Fruit fly (Drosophila melanogaster): Measurements from ENCODE around the gene CG12986.
A peak's percentile ranks its signal among the peaks of the same experiment; 100 is the strongest.

CG12986 gene

DNA sequence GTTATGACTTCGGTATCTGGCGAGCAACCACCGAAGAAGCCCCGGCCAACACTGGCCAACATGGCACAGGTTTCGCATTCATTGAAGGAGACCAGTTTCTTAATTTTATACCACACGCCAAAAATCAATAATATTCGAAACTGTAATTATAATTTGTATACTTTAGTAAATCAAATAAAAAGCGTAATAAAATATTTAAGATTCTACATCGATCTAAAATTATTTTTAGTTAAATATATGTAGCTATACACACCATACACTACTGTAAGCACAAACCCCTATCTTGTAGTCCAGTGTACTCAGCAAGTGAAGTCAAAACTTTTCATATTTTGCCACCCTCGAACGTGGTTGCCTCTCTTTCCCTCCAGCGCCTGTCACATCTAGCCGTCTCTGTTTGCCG, 37.4 kb downstream of the CG12986 start (continued):
- TF ChIP-seq CG6689 (GFP tag; IDR thresholded peaks at IDR 0.05) = peak; percentile 60
- TF ChIP-seq CG9817 (tag; optimal IDR thresholded peaks at IDR 0.05) = no peak
- peak; percentile 11 for TF ChIP-seq CG12299 (tag; optimal IDR thresholded peaks at IDR 0.05)
- TF ChIP-seq CG18764 (GFP tag; optimal IDR thresholded peaks at IDR 0.05) = no peak
- TF ChIP-seq CG8944 (GFP tag; optimal IDR thresholded peaks at IDR 0.05) = no peak
- TF ChIP-seq CG13624 (GFP tag; optimal IDR thresholded peaks at IDR 0.05) = no peak
- TF ChIP-seq CG34376 (GFP tag; optimal IDR thresholded peaks at IDR 0.05) = no peak
- no peak for TF ChIP-seq E2f1 (GFP tag; IDR thresholded peaks at IDR 0.05)
- TF ChIP-seq bowl (GFP tag; IDR thresholded peaks at IDR 0.05) = no peak
- peak; percentile 56 for TF ChIP-seq Oli (tag; optimal IDR thresholded peaks at IDR 0.05)
- TF ChIP-seq sc (optimal IDR thresholded peaks at IDR 0.05) = no peak
- TF ChIP-seq sc (GFP tag; optimal IDR thresholded peaks at IDR 0.05) = peak; percentile 29
- TF ChIP-seq CG14050 (GFP tag; IDR thresholded peaks at IDR 0.05) = no peak
- TF ChIP-seq CG2875 (GFP tag; optimal IDR thresholded peaks at IDR 0.05) = peak; percentile 32
- no peak for TF ChIP-seq klu (GFP tag; IDR thresholded peaks at IDR 0.05)
- no peak for TF ChIP-seq CG15479 (GFP tag; optimal IDR thresholded peaks at IDR 0.05)
- TF ChIP-seq croc (GFP tag; conservative IDR thresholded peaks at IDR 0.05) = no peak; the same call in 2 of the 3 replicates
- peak; percentile 53 for TF ChIP-seq grau (tag; optimal IDR thresholded peaks at IDR 0.05)
- TF ChIP-seq da (GFP tag; optimal IDR thresholded peaks at IDR 0.05) = no peak
- no peak for TF ChIP-seq CG5953 (GFP tag; IDR thresholded peaks at IDR 0.05)
- peak; percentile 40 for TF ChIP-seq oc (tag; optimal IDR thresholded peaks at IDR 0.05)
- TF ChIP-seq Hsf (GFP tag; optimal IDR thresholded peaks at IDR 0.05) = no peak
- TF ChIP-seq mirr (GFP tag; optimal IDR thresholded peaks at IDR 0.05) = no peak
- TF ChIP-seq gfzf (GFP tag; optimal IDR thresholded peaks at IDR 0.05) = no peak
- peak; percentile 37 for TF ChIP-seq Med (GFP tag)
- no peak for TF ChIP-seq al (GFP tag; IDR thresholded peaks at IDR 0.05)
- no peak for TF ChIP-seq Gsc (GFP tag; IDR thresholded peaks at IDR 0.05)
- no peak for TF ChIP-seq vnd (GFP tag; IDR thresholded peaks at IDR 0.05; ENCODE audit: partially characterized antibody)
- TF ChIP-seq CG7271 (tag; optimal IDR thresholded peaks at IDR 0.05) = no peak
- no peak for TF ChIP-seq CG6813 (GFP tag; optimal IDR thresholded peaks at IDR 0.05)
- TF ChIP-seq E2f2 (GFP tag; IDR thresholded peaks at IDR 0.05) = no peak
- TF ChIP-seq D19B (GFP tag; optimal IDR thresholded peaks at IDR 0.05) = no peak
- no peak for TF ChIP-seq gt (GFP tag; IDR thresholded peaks at IDR 0.05)
- no peak for TF ChIP-seq CG4424 (GFP tag; optimal IDR thresholded peaks at IDR 0.05)
- no peak for TF ChIP-seq Mes4 (GFP tag; optimal IDR thresholded peaks at IDR 0.05)
- TF ChIP-seq knrl (GFP tag; IDR thresholded peaks at IDR 0.05; ENCODE audit: partially characterized antibody) = no peak
- no peak for TF ChIP-seq CG14860 (GFP tag; IDR thresholded peaks at IDR 0.05; ENCODE audit: partially characterized antibody)
- peak; percentile 41 for TF ChIP-seq CG3407 (GFP tag; optimal IDR thresholded peaks at IDR 0.05)
- no peak for TF ChIP-seq wdn (GFP tag; IDR thresholded peaks at IDR 0.05)
- TF ChIP-seq CG16813 (GFP tag; IDR thresholded peaks at IDR 0.05; ENCODE audit: partially characterized antibody) = no peak
- no peak for TF ChIP-seq chif (GFP tag; optimal IDR thresholded peaks at IDR 0.05)
- TF ChIP-seq CG8281 (tag; optimal IDR thresholded peaks at IDR 0.05) = no peak
- no peak for TF ChIP-seq Usf (GFP tag; optimal IDR thresholded peaks at IDR 0.05)
- TF ChIP-seq zen2 (GFP tag; IDR thresholded peaks at IDR 0.05; ENCODE audit: partially characterized antibody) = no peak
- TF ChIP-seq CG2202 (tag; optimal IDR thresholded peaks at IDR 0.05) = peak; percentile 26
- TF ChIP-seq CG17802 (tag; optimal IDR thresholded peaks at IDR 0.05) = no peak
- TF ChIP-seq Neu2 (GFP tag; optimal IDR thresholded peaks at IDR 0.05; ENCODE audit: borderline replicate concordance) = no peak
- TF ChIP-seq CG12744 (GFP tag; optimal IDR thresholded peaks at IDR 0.05) = no peak
- TF ChIP-seq ro (GFP tag; IDR thresholded peaks at IDR 0.05) = no peak
- TF ChIP-seq tio (GFP tag; optimal IDR thresholded peaks at IDR 0.05) = no peak
- TF ChIP-seq gcm2 (GFP tag; optimal IDR thresholded peaks at IDR 0.05) = no peak
- 0 out of 2 replicates have a peak, but pooled peaks have one; percentile 18 for TF ChIP-seq seq (GFP tag; IDR thresholded peaks at IDR 0.05)
